Worm (Caenorhabditis elegans): Measurements from ENCODE around the gene F14F8.8.

- TF ChIP-seq pqm-1 (tag; optimal IDR thresholded peaks at IDR 0.05) (no peak), nhr-12 (tag; optimal IDR thresholded peaks at IDR 0.05) (no peak), zip-4 (GFP tag; optimal IDR thresholded peaks at IDR 0.05) (no peak), mep-1 (tag; optimal IDR thresholded peaks at IDR 0.05) (no peak), jun-1 (tag; optimal IDR thresholded peaks at IDR 0.05) (no peak), ama-1 (optimal IDR thresholded peaks at IDR 0.05) (no peak), egl-27 (tag; optimal IDR thresholded peaks at IDR 0.05) (no peak), lir-3 (tag; optimal IDR thresholded peaks at IDR 0.05; ENCODE audit: poor library complexity) (no peak)
Measured at ce11 chrV:16666647-16667046, 5.5 kb downstream of the F14F8.8 start, which contains the start of gene F14F8.14.

All from whole organism, L1 larva.